Fruit fly (Drosophila melanogaster) S2 (cell line): ENCODE data around the gene CG8135.

ENCODE experiments used
- CG8478 ChIP-seq: fragments of >200 bp; optimal IDR thresholded peaks from 2 replicates; lab custom pipeline; 2018
- CTCF ChIP-seq, 2 experiments: fragments of >200 bp; optimal IDR thresholded peaks; 2 replicates each; lab custom pipeline; 2018

DNA sequence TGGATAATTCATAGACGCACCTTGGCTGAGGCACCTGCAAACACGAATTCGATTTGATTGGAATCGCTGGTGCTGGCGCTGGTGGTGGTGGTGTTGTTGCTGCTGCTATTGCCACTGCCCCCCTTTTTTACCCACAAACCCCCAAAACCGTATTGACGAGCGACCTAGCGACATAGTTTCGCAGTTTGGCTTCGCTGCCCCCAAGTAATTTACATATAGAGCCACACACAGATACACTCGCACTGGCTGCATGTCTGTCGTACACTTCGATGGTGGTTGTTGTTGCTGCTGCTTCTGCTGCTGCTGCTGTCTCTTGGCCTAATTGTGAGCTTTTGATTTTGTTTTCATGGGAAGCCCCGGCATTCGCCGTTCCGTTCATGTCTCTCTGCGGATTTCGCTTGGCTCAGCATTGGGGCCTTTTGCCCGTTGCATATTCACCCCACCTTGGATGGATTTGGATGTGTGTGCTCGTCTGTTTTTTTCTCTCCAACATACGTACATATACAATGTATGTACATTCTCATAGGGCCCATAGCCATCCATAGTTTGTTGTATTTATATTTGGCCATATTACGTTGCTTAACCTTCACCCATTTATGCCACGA, 20.0 kb downstream of the CG8135 start:
- TF ChIP-seq CG8478 (lab: Kevin White, UChicago) (no peak), CTCF (optimal IDR thresholded peaks at IDR 0.05; lab: Kevin White, UChicago) (no peak)
